Fruit fly (Drosophila melanogaster): ENCODE data around the gene RpS27.

Gene RpS27

dm6 chr3R:25247379-25247869 lies at the start of gene RpS27, which contains the start of gene Nup37 (continued):
- TF ChIP-seq dm (GFP tag; optimal IDR thresholded peaks at IDR 0.05) (peak; percentile 99), lab (GFP tag; optimal IDR thresholded peaks at IDR 0.05) (peak; percentile 99), Hmr (GFP tag; optimal IDR thresholded peaks at IDR 0.05) (peak; percentile 99), Camta (GFP tag; optimal IDR thresholded peaks at IDR 0.05) (peak; percentile 98), CG7556 (GFP tag; optimal IDR thresholded peaks at IDR 0.05) (peak; percentile 93), D19A (tag; optimal IDR thresholded peaks at IDR 0.05) (peak; percentile 77), bsh (GFP tag; optimal IDR thresholded peaks at IDR 0.05) (peak; percentile 50 to 93), inv (GFP tag; IDR thresholded peaks at IDR 0.05; ENCODE audit: partially characterized antibody) (no peak), kah (GFP tag; optimal IDR thresholded peaks at IDR 0.05) (peak; percentile 94), Sry-β (GFP tag; optimal IDR thresholded peaks at IDR 0.05) (peak; percentile 80), CG8478 (optimal IDR thresholded peaks at IDR 0.05) (no peak), CG17186 (GFP tag; optimal IDR thresholded peaks at IDR 0.05) (peak; percentile 96), toy (GFP tag; IDR thresholded peaks at IDR 0.05) (peak; percentile 95), dmrt99B (tag; optimal IDR thresholded peaks at IDR 0.05) (peak; percentile 91), mam (GFP tag; optimal IDR thresholded peaks at IDR 0.05) (peak; percentile 98), ap (GFP tag; IDR thresholded peaks at IDR 0.05) (peak; percentile 95), CG15479 (GFP tag; optimal IDR thresholded peaks at IDR 0.05) (peak; percentile 75), CG6272 (GFP tag; IDR thresholded peaks at IDR 0.05) (peak; percentile 91), sqz (GFP tag; optimal IDR thresholded peaks at IDR 0.05) (peak; percentile 98), sisA (GFP tag; IDR thresholded peaks at IDR 0.05) (peak; percentile 95), otp (GFP tag; IDR thresholded peaks at IDR 0.05) (peak; percentile 98), CG32767 (GFP tag; IDR thresholded peaks at IDR 0.05) (peak; percentile 80), CG12219 (GFP tag; optimal IDR thresholded peaks at IDR 0.05) (peak; percentile 95), lmd (GFP tag; IDR thresholded peaks at IDR 0.05) (peak; percentile 95), CG18619 (GFP tag; optimal IDR thresholded peaks at IDR 0.05) (peak; percentile 99), CG16863 (GFP tag; optimal IDR thresholded peaks at IDR 0.05) (peak; percentile 98), CG10267 (tag; optimal IDR thresholded peaks at IDR 0.05) (peak; percentile 99), CG3847 (GFP tag; IDR thresholded peaks at IDR 0.05) (peak; percentile 98), slp2 (GFP tag; optimal IDR thresholded peaks at IDR 0.05) (peak; percentile 99), grau (tag; optimal IDR thresholded peaks at IDR 0.05) (peak; percentile 92), gcm2 (GFP tag; optimal IDR thresholded peaks at IDR 0.05) (peak; percentile 98), CG17359 (tag; optimal IDR thresholded peaks at IDR 0.05) (peak; percentile 97), emc (GFP tag; optimal IDR thresholded peaks at IDR 0.05) (peak; percentile 99), CG12104 (GFP tag; optimal IDR thresholded peaks at IDR 0.05) (peak; percentile 99), Jarid2 (GFP tag; optimal IDR thresholded peaks at IDR 0.05) (peak; percentile 94), CG4617 (GFP tag; optimal IDR thresholded peaks at IDR 0.05; ENCODE audit: borderline replicate concordance) (peak; percentile 99), Mes4 (GFP tag; optimal IDR thresholded peaks at IDR 0.05) (peak; percentile 99), ems (GFP tag; optimal IDR thresholded peaks at IDR 0.05) (peak; percentile 98), CG12744 (GFP tag; optimal IDR thresholded peaks at IDR 0.05) (peak; percentile 96), CG1024 (GFP tag; IDR thresholded peaks at IDR 0.05) (peak; percentile 94), bab2 (GFP tag; optimal IDR thresholded peaks at IDR 0.05) (peak; percentile 97), usp (GFP tag; optimal IDR thresholded peaks at IDR 0.05) (no peak), Neu2 (GFP tag; optimal IDR thresholded peaks at IDR 0.05; ENCODE audit: borderline replicate concordance) (peak; percentile 93), CG14860 (GFP tag; IDR thresholded peaks at IDR 0.05; ENCODE audit: partially characterized antibody) (no peak), CG43689 (GFP tag; IDR thresholded peaks at IDR 0.05) (peak; percentile 95), trem (tag; optimal IDR thresholded peaks at IDR 0.05) (peak; percentile 94), CG30431 (GFP tag; optimal IDR thresholded peaks at IDR 0.05) (peak; percentile 98), fru (optimal IDR thresholded peaks at IDR 0.05) (no peak), nerfin-1 (tag; optimal IDR thresholded peaks at IDR 0.05) (peak; percentile 94), CG11247 (GFP tag; IDR thresholded peaks at IDR 0.05) (peak; percentile 99), rib (GFP tag; IDR thresholded peaks at IDR 0.05) (peak; percentile 91)

Measured in whole organism, embryonic.